Worm (Caenorhabditis elegans) whole organism, L3 larva: Measurements from ENCODE around the gene R10E8.2.
"Not testable (repeated sequence)": the region's sequence is repeated elsewhere in the genome, so short reads cannot be mapped to it uniquely, and the experiment has no call there.

Source experiments
- ceh-9 ChIP-seq: sonication (generic microtip); optimal IDR thresholded peaks from 2 replicates; lab custom pipeline; 2018; ENCODE audit warnings: missing biosample characterization, missing genetic modification characterization
- hmg-11 ChIP-seq: sonication (generic microtip); optimal IDR thresholded peaks from 2 replicates; lab custom pipeline; 2016; ENCODE audit warnings: missing genetic modification characterization, missing compliant biosample characterization
- nhr-76 ChIP-seq: fragments of 150-350 bp; sonication (generic microtip); optimal IDR thresholded peaks from 5 replicates; lab custom pipeline; 2014; ENCODE audit warnings: missing biosample characterization, missing genetic modification characterization

The R10E8.2 gene

ce11 chrV:18302414-18302813 lies 48.8 kb downstream of the R10E8.2 start, which contains the start of gene Y51A2A.6:
Y51A2A.6 (plus strand) TSS chrV:18302714.
- TF ChIP-seq ceh-9, nhr-76, hmg-11 (tag; lab: Kevin White, UChicago): not testable (repeated sequence)
